Fruit fly (Drosophila melanogaster): ENCODE measurements around the gene Ilp1.

The Ilp1 gene

DNA sequence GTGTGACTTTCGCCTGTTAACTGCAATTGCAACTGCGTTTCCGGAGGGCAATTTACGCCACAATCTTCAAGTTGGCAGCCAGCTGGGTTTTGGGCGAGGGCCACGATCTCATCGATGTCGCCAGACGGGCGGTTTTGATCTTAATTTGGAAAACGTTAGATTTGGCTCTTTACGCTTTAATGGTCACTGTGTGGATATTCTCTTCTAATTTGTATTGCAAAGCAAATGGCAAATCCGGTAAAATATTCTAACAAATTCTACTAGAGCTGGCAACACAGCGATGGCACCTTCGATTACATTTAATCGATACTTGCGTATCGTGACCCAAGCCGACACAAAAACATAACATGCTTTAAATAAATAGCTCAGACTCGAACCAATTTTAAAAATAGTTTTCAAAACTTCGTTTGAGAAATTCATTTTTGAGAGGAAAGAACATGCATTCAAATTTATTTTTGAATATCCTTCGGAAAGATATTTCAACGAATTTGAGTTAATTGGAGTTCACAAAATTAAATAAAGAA lies 38.4 kb downstream of the Ilp1 start, which contains the start of gene I-2:
TSS of gene I-2 (minus strand) at position 282 of the 524 bp plus-strand sequence.
- TF ChIP-seq cic (GFP tag; optimal IDR thresholded peaks at IDR 0.05) (no peak), CG11617 (GFP tag; optimal IDR thresholded peaks at IDR 0.05) (peak; percentile 36), CG1620 (GFP tag; optimal IDR thresholded peaks at IDR 0.05) (no peak), bab1 (GFP tag; optimal IDR thresholded peaks at IDR 0.05) (no peak)

dm6 chr3L:9837053-9837452 lies 38.8 kb downstream of the Ilp1 start:
- TF ChIP-seq CG7101 (tag; optimal IDR thresholded peaks at IDR 0.05) (no peak), Crg-1 (GFP tag; optimal IDR thresholded peaks at IDR 0.05) (no peak), cic (GFP tag; optimal IDR thresholded peaks at IDR 0.05) (no peak), CG12768 (GFP tag; optimal IDR thresholded peaks at IDR 0.05) (no peak), cnc (optimal IDR thresholded peaks at IDR 0.05) (no peak), pad (GFP tag; optimal IDR thresholded peaks at IDR 0.05) (no peak), Hr96 (GFP tag; optimal IDR thresholded peaks at IDR 0.05) (no peak), Clk (GFP tag; optimal IDR thresholded peaks at IDR 0.05) (no peak), ovo (GFP tag; optimal IDR thresholded peaks at IDR 0.05) (no peak), tj (GFP tag; optimal IDR thresholded peaks at IDR 0.05) (no peak), CG1620 (GFP tag; optimal IDR thresholded peaks at IDR 0.05) (no peak), CG33017 (tag; optimal IDR thresholded peaks at IDR 0.05) (no peak), kay (GFP tag; ENCODE audit: borderline replicate concordance) (no peak), CG11617 (GFP tag; optimal IDR thresholded peaks at IDR 0.05) (no peak), CG5204 (GFP tag; optimal IDR thresholded peaks at IDR 0.05) (no peak), toe (GFP tag; optimal IDR thresholded peaks at IDR 0.05) (no peak)

- TF ChIP-seq Mnt (GFP tag; optimal IDR thresholded peaks at IDR 0.05) = peak; percentile 8
- TF ChIP-seq toe (GFP tag; optimal IDR thresholded peaks at IDR 0.05) = no peak
- TF ChIP-seq CG7045 (GFP tag; optimal IDR thresholded peaks at IDR 0.05) = no peak
- peak; percentile 7 for TF ChIP-seq kay (GFP tag; ENCODE audit: borderline replicate concordance)
- TF ChIP-seq pad (GFP tag; optimal IDR thresholded peaks at IDR 0.05) = no peak
- peak; percentile 0 for TF ChIP-seq CG7101 (tag; optimal IDR thresholded peaks at IDR 0.05)
- TF ChIP-seq cic (GFP tag; optimal IDR thresholded peaks at IDR 0.05) = no peak
- TF ChIP-seq ovo (GFP tag; optimal IDR thresholded peaks at IDR 0.05) = no peak
- no peak for TF ChIP-seq cnc (optimal IDR thresholded peaks at IDR 0.05)
- no peak for TF ChIP-seq CG5204 (GFP tag; optimal IDR thresholded peaks at IDR 0.05)
- TF ChIP-seq CG1620 (GFP tag; optimal IDR thresholded peaks at IDR 0.05) = no peak
- peak; percentile 24 for TF ChIP-seq bab1 (GFP tag; optimal IDR thresholded peaks at IDR 0.05)
- no peak for TF ChIP-seq CG12768 (GFP tag; optimal IDR thresholded peaks at IDR 0.05)
- TF ChIP-seq CG33017 (tag; optimal IDR thresholded peaks at IDR 0.05) = peak; percentile 5
- TF ChIP-seq CG14711 (tag; optimal IDR thresholded peaks at IDR 0.05) = peak; percentile 42
Measured at dm6 chr3L:9838534-9838933, 40.3 kb downstream of the Ilp1 start, which contains the start of gene Cdk8. TSS of gene Cdk8 (minus strand) at chr3L:9838670.

dm6 chr3L:9840710-9841109 lies 42.5 kb downstream of the Ilp1 start:
- TF ChIP-seq CG1620 (GFP tag; optimal IDR thresholded peaks at IDR 0.05) (no peak), Mnt (GFP tag; optimal IDR thresholded peaks at IDR 0.05) (no peak), cic (GFP tag; optimal IDR thresholded peaks at IDR 0.05) (no peak), CG7101 (tag; optimal IDR thresholded peaks at IDR 0.05) (no peak), CG5204 (GFP tag; optimal IDR thresholded peaks at IDR 0.05) (no peak), ovo (GFP tag; optimal IDR thresholded peaks at IDR 0.05) (no peak), Hr96 (GFP tag; optimal IDR thresholded peaks at IDR 0.05) (no peak), CG11617 (GFP tag; optimal IDR thresholded peaks at IDR 0.05) (no peak), tj (GFP tag; optimal IDR thresholded peaks at IDR 0.05) (no peak), CG14711 (tag; optimal IDR thresholded peaks at IDR 0.05) (no peak), Crg-1 (GFP tag; optimal IDR thresholded peaks at IDR 0.05) (no peak), toe (GFP tag; optimal IDR thresholded peaks at IDR 0.05) (no peak), Clk (GFP tag; optimal IDR thresholded peaks at IDR 0.05) (no peak), pad (GFP tag; optimal IDR thresholded peaks at IDR 0.05) (no peak), CG7045 (GFP tag; optimal IDR thresholded peaks at IDR 0.05) (no peak), cnc (optimal IDR thresholded peaks at IDR 0.05) (no peak), CG33017 (tag; optimal IDR thresholded peaks at IDR 0.05) (no peak), kay (GFP tag; ENCODE audit: borderline replicate concordance) (no peak)

DNA sequence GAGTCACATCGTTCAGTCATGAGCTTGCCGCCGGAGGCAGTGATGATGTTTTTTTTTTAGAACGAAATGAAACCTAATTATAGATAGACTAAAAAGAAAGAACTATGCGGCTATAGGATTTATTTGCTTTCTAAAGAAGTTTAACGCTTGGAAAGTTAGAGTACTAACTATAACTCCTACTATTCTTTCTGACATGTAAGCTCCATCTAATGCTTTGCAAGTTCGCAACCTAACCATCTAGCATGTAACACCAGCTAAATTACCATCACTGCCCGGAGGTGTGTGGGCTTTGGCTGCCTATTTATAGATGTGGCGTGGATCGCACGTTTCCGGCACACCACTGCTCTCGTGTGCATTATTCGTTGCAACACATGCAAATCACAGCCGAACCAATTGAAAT lies 43.8 kb downstream of the Ilp1 start:
- TF ChIP-seq CG7101 (tag; optimal IDR thresholded peaks at IDR 0.05) (no peak), CG33017 (tag; optimal IDR thresholded peaks at IDR 0.05) (no peak), Crg-1 (GFP tag; optimal IDR thresholded peaks at IDR 0.05) (no peak), CG1620 (GFP tag; optimal IDR thresholded peaks at IDR 0.05) (no peak), cic (GFP tag; optimal IDR thresholded peaks at IDR 0.05) (no peak), Mnt (GFP tag; optimal IDR thresholded peaks at IDR 0.05) (no peak), CG14711 (tag; optimal IDR thresholded peaks at IDR 0.05) (no peak), CG12768 (GFP tag; optimal IDR thresholded peaks at IDR 0.05) (no peak), pad (GFP tag; optimal IDR thresholded peaks at IDR 0.05) (no peak), ovo (GFP tag; optimal IDR thresholded peaks at IDR 0.05) (no peak)

DNA sequence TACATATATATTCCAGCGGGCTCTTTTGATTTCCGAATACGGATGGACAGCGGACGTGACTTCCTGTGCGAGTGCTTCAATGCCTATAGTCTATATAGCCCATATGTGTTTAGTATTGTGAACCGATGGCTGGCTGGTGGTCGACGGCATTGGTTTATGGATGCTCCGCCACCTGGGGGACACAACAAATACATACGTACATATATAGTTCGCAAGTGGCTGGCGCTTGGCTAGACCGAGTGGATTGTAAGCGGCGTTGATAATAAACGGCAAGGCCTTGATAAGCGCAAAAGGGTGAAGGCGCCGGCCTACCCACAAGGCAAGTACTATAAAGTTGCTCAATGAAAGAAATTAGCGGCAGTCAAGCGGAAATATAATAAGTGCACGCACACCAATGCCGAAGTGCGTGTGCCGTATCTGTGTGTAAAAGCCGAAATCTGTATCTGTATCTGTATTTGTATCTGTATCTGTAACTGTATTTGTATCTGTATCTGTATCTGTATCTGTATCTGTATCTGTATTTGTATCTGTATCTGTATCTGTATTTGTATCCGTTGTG lies 47.8 kb downstream of the Ilp1 start:
- TF ChIP-seq Crg-1 (GFP tag; optimal IDR thresholded peaks at IDR 0.05) (no peak), cic (GFP tag; optimal IDR thresholded peaks at IDR 0.05) (peak; percentile 84)
